Fruit fly (Drosophila melanogaster): Measurements from ENCODE around the gene sty.

The sty gene

DNA sequence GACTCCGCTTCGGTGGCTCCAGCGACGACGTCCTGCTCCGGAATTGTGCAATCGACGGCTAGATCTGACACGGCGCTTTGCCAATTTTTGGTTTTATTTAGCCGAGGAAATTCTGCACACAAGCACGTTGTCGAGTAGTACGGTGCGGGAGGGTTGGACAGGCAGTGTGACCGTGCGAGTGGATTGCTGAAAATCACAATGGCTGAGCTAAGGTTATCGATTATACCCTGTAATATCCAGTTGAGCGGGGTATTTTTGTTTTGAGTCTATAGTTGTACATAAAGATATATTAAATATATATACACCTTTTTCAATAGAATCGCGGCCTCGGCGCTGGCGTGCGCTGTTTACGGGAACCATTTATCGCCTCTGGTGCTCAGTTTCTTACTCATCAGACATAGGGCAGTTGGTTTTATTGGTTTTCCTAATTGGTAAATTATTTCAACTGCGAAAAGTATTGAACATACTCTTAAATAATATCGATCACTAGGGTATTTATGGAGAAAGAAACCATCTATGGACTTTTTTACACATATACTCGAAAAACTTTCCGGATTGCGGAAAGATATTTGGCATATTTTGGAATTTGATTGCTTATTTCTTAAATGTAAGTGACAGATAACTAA is 35.8 kb upstream of the sty start, which contains the start of gene eIF5B (continued):
- TF ChIP-seq Chrac-16 (GFP tag; optimal IDR thresholded peaks at IDR 0.05) (peak; percentile 83), CG9727 (GFP tag; optimal IDR thresholded peaks at IDR 0.05) (peak; percentile 83), ttk (GFP tag; IDR thresholded peaks at IDR 0.05) (peak; percentile 81), Sin3A (optimal IDR thresholded peaks at IDR 0.05) (peak; percentile 34), hth (optimal IDR thresholded peaks at IDR 0.05) (no peak), hbn (GFP tag; IDR thresholded peaks at IDR 0.05; ENCODE audit: partially characterized antibody) (no peak), CG30431 (GFP tag; optimal IDR thresholded peaks at IDR 0.05) (peak; percentile 87), eve (GFP tag; optimal IDR thresholded peaks at IDR 0.05) (no peak), Myb (GFP tag; optimal IDR thresholded peaks at IDR 0.05) (peak; percentile 14), CG2875 (GFP tag; optimal IDR thresholded peaks at IDR 0.05) (peak; percentile 41), fd96Cb (tag; optimal IDR thresholded peaks at IDR 0.05) (peak; percentile 67), nmo (GFP tag; optimal IDR thresholded peaks at IDR 0.05) (peak; percentile 91), br (optimal IDR thresholded peaks at IDR 0.05) (no peak), HmgZ (tag; optimal IDR thresholded peaks at IDR 0.05) (peak; percentile 77), esg (GFP tag; conservative IDR thresholded peaks at IDR 0.05) (peak; percentile 84), H2.0 (GFP tag; IDR thresholded peaks at IDR 0.05) (peak; percentile 86), oc (tag; optimal IDR thresholded peaks at IDR 0.05) (no peak), HLHmδ (GFP tag; optimal IDR thresholded peaks at IDR 0.05) (no peak), abd-A (tag; optimal IDR thresholded peaks at IDR 0.05) (no peak), CG4404 (GFP tag; IDR thresholded peaks at IDR 0.05) (peak; percentile 78), CG11085 (GFP tag; IDR thresholded peaks at IDR 0.05) (peak; percentile 73), CG5245 (GFP tag; optimal IDR thresholded peaks at IDR 0.05) (peak; percentile 27), CG14441 (GFP tag; IDR thresholded peaks at IDR 0.05) (peak; percentile 89), dati (GFP tag; IDR thresholded peaks at IDR 0.05) (peak; percentile 56; the same call in 1 of the 2 replicates), CG10209 (GFP tag; optimal IDR thresholded peaks at IDR 0.05) (peak; percentile 81), tio (GFP tag; optimal IDR thresholded peaks at IDR 0.05) (peak; percentile 87), kah (GFP tag; optimal IDR thresholded peaks at IDR 0.05) (no peak), CoRest (tag; optimal IDR thresholded peaks at IDR 0.05) (peak; percentile 90), CG18619 (GFP tag; optimal IDR thresholded peaks at IDR 0.05) (peak; percentile 79), Xrp1 (GFP tag; IDR thresholded peaks at IDR 0.05) (peak; percentile 87), MESR4 (GFP tag; optimal IDR thresholded peaks at IDR 0.05) (peak; percentile 94), en (GFP tag; optimal IDR thresholded peaks at IDR 0.05) (peak; percentile 6), Med (GFP tag) (peak; percentile 89), CG16779 (GFP tag; IDR thresholded peaks at IDR 0.05) (0 out of 2 replicates have a peak, but pooled peaks have one; percentile 32), CG30020 (tag; optimal IDR thresholded peaks at IDR 0.05) (peak; percentile 67), CG8281 (tag; optimal IDR thresholded peaks at IDR 0.05) (peak; percentile 48), run (tag; optimal IDR thresholded peaks at IDR 0.05) (peak; percentile 28), Lim3 (GFP tag; IDR thresholded peaks at IDR 0.05) (peak; percentile 31; the same call in 1 of the 2 replicates), Hmr (GFP tag; optimal IDR thresholded peaks at IDR 0.05) (peak; percentile 79), NK7.1 (GFP tag; optimal IDR thresholded peaks at IDR 0.05) (no peak), fru (optimal IDR thresholded peaks at IDR 0.05) (no peak), CG1603 (tag; optimal IDR thresholded peaks at IDR 0.05) (peak; percentile 55), CG8089 (GFP tag; optimal IDR thresholded peaks at IDR 0.05) (no peak), CG7372 (GFP tag; IDR thresholded peaks at IDR 0.05) (peak; percentile 78), Asciz (GFP tag; optimal IDR thresholded peaks at IDR 0.05) (peak; percentile 60), CG8478 (optimal IDR thresholded peaks at IDR 0.05) (no peak), CG13296 (GFP tag; optimal IDR thresholded peaks at IDR 0.05) (peak; percentile 58), ash1 (GFP tag; optimal IDR thresholded peaks at IDR 0.05) (no peak), sens-2 (GFP tag; IDR thresholded peaks at IDR 0.05) (peak; percentile 79), Mes4 (GFP tag; optimal IDR thresholded peaks at IDR 0.05) (peak; percentile 1), CG10147 (GFP tag; optimal IDR thresholded peaks at IDR 0.05) (peak; percentile 33), HLH3B (GFP tag; IDR thresholded peaks at IDR 0.05) (peak; percentile 72; the same call in 1 of the 2 replicates)
